Worm (Caenorhabditis elegans) whole organism, L2 larva: ENCODE results near the gene srh-137.

Source experiments
- C34F6.9 ChIP-seq: fragments of 150-350 bp; optimal IDR thresholded peaks from 2 replicates; lab custom pipeline; 2014; ENCODE audit warnings: missing biosample characterization, missing genetic modification characterization
- F13H6.1 ChIP-seq: sonication (generic microtip); optimal IDR thresholded peaks from 2 replicates; lab custom pipeline; 2016; ENCODE audit warnings: missing genetic modification characterization, missing compliant biosample characterization
- R02D3.7 ChIP-seq: fragments of 150-350 bp; optimal IDR thresholded peaks from 2 replicates; lab custom pipeline; 2014; ENCODE audit warnings: missing biosample characterization, missing genetic modification characterization
- Y55F3AM.14 ChIP-seq: fragments of 200-800 bp; sonication (Bioruptor generic); optimal IDR thresholded peaks from 2 replicates; lab custom pipeline; 2018; ENCODE audit warnings: mild to moderate bottlenecking, missing genetic modification characterization, missing compliant biosample characterization
- aly-2 ChIP-seq: fragments of 150-350 bp; optimal IDR thresholded peaks from 2 replicates; lab custom pipeline; 2014; ENCODE audit warnings: missing biosample characterization, missing genetic modification characterization
- blmp-1 ChIP-seq: sonication (generic microtip); optimal IDR thresholded peaks from 2 replicates; lab custom pipeline; 2017; ENCODE audit warnings: missing genetic modification characterization, mild to moderate bottlenecking, missing compliant biosample characterization, antibody characterized with exemption, moderate library complexity; ENCODE audit not compliant: insufficient read depth
- ceh-16 ChIP-seq: fragments of 150-350 bp; optimal IDR thresholded peaks from 2 replicates; lab custom pipeline; 2014; ENCODE audit warnings: missing biosample characterization, missing genetic modification characterization
- ceh-82 ChIP-seq: fragments of 150-350 bp; optimal IDR thresholded peaks from 2 replicates; lab custom pipeline; 2014; ENCODE audit warnings: missing biosample characterization, missing genetic modification characterization
- crh-2 ChIP-seq: sonication (generic microtip); optimal IDR thresholded peaks from 2 replicates; lab custom pipeline; 2017; ENCODE audit warnings: missing biosample characterization, missing genetic modification characterization
- dmd-4 ChIP-seq: sonication (generic microtip); optimal IDR thresholded peaks from 2 replicates; lab custom pipeline; 2017; ENCODE audit warnings: missing biosample characterization, missing genetic modification characterization
- elt-1 ChIP-seq: fragments of 150-350 bp; optimal IDR thresholded peaks from 2 replicates; lab custom pipeline; 2014; ENCODE audit warnings: missing biosample characterization, missing genetic modification characterization
- fos-1 ChIP-seq: fragments of 150-350 bp; optimal IDR thresholded peaks from 2 replicates; lab custom pipeline; 2014; ENCODE audit warnings: missing biosample characterization, missing genetic modification characterization
- gmeb-1 ChIP-seq: fragments of 150-350 bp; optimal IDR thresholded peaks from 2 replicates; lab custom pipeline; 2014; ENCODE audit warnings: missing biosample characterization, missing genetic modification characterization
- lin-11 ChIP-seq: fragments of 150-350 bp; sonication (generic microtip); optimal IDR thresholded peaks from 2 replicates; lab custom pipeline; 2014; ENCODE audit warnings: missing biosample characterization, missing genetic modification characterization, inconsistent platforms, mixed read lengths
- lin-13 ChIP-seq: fragments of 150-350 bp; optimal IDR thresholded peaks from 2 replicates; lab custom pipeline; 2014; ENCODE audit warnings: missing biosample characterization, missing genetic modification reagents, missing genetic modification characterization
- lsy-2 ChIP-seq, 2 experiments: fragments of 150-350 bp in 1 of 2; sonication (generic microtip) in 1 of 2; optimal IDR thresholded peaks; 2 replicates each; lab custom pipeline; 2014 to 2017; ENCODE audit warnings: missing biosample characterization in 2 of 2, missing genetic modification characterization in 2 of 2
- mab-5 ChIP-seq: fragments of 150-350 bp; optimal IDR thresholded peaks from 2 replicates; lab custom pipeline; 2014; ENCODE audit warnings: missing biosample characterization, missing genetic modification characterization
- mbf-1 ChIP-seq: sonication (generic microtip); optimal IDR thresholded peaks from 2 replicates; lab custom pipeline; 2017; ENCODE audit warnings: missing biosample characterization, missing genetic modification characterization
- mdl-1 ChIP-seq, 2 experiments: fragments of 150-350 bp in 1 of 2; sonication (generic microtip) in 1 of 2; optimal IDR thresholded peaks; 2 replicates each; lab custom pipeline; 2017; ENCODE audit warnings: missing biosample characterization in 2 of 2, missing genetic modification characterization in 2 of 2
- nhr-11 ChIP-seq: fragments of 150-350 bp; optimal IDR thresholded peaks from 2 replicates; lab custom pipeline; 2014; ENCODE audit warnings: missing biosample characterization, missing genetic modification characterization
- nhr-12 ChIP-seq: fragments of 150-350 bp; optimal IDR thresholded peaks from 2 replicates; lab custom pipeline; 2014; ENCODE audit warnings: missing biosample characterization, missing genetic modification characterization
- nhr-129 ChIP-seq: fragments of 150-350 bp; optimal IDR thresholded peaks from 2 replicates; lab custom pipeline; 2014; ENCODE audit warnings: missing biosample characterization, missing genetic modification characterization
- nhr-23 ChIP-seq: fragments of 150-350 bp; optimal IDR thresholded peaks from 2 replicates; lab custom pipeline; 2014; ENCODE audit warnings: missing biosample characterization, missing genetic modification reagents, missing genetic modification characterization
- nhr-237 ChIP-seq: fragments of 150-350 bp; optimal IDR thresholded peaks from 2 replicates; lab custom pipeline; 2014; ENCODE audit warnings: missing biosample characterization, missing genetic modification characterization
- nhr-6 ChIP-seq: fragments of 150-350 bp; optimal IDR thresholded peaks from 2 replicates; lab custom pipeline; 2014; ENCODE audit warnings: missing biosample characterization, missing genetic modification characterization
- nhr-77 ChIP-seq: fragments of 150-350 bp; optimal IDR thresholded peaks from 2 replicates; lab custom pipeline; 2014; ENCODE audit warnings: missing biosample characterization, missing genetic modification characterization
- sem-4 ChIP-seq: fragments of 150-350 bp; optimal IDR thresholded peaks from 2 replicates; lab custom pipeline; 2014; ENCODE audit warnings: missing biosample characterization, missing genetic modification reagents, missing genetic modification characterization
- skn-1 ChIP-seq: sonication (generic microtip); optimal IDR thresholded peaks from 2 replicates; lab custom pipeline; 2017; ENCODE audit warnings: missing biosample characterization, missing genetic modification characterization
- sma-3 ChIP-seq: sonication (generic microtip); optimal IDR thresholded peaks from 2 replicates; lab custom pipeline; 2016; ENCODE audit warnings: missing genetic modification reagents, missing genetic modification characterization, missing compliant biosample characterization
- sma-9 ChIP-seq, 2 experiments: fragments of 150-350 bp in 1 of 2; sonication (generic microtip) in 1 of 2; optimal IDR thresholded peaks; 2 replicates each; lab custom pipeline; 2014 to 2016; ENCODE audit warnings: missing genetic modification characterization in 2 of 2, mild to moderate bottlenecking in 1 of 2, missing biosample characterization in 1 of 2, missing compliant biosample characterization in 1 of 2, missing genetic modification reagents in 1 of 2, moderate library complexity in 1 of 2
- unc-39 ChIP-seq: fragments of 150-350 bp; optimal IDR thresholded peaks from 2 replicates; lab custom pipeline; 2014; ENCODE audit warnings: missing biosample characterization, missing genetic modification characterization
- unc-55 ChIP-seq: fragments of 150-350 bp; sonication (generic microtip); optimal IDR thresholded peaks from 3 replicates; lab custom pipeline; 2014; ENCODE audit warnings: missing biosample characterization, missing genetic modification reagents, missing genetic modification characterization
- unc-62 ChIP-seq: fragments of 150-350 bp; optimal IDR thresholded peaks from 2 replicates; lab custom pipeline; 2014; ENCODE audit warnings: missing biosample characterization, missing genetic modification reagents, missing genetic modification characterization
- zag-1 ChIP-seq: fragments of 150-350 bp; optimal IDR thresholded peaks from 2 replicates; lab custom pipeline; 2014; ENCODE audit warnings: missing biosample characterization, missing genetic modification characterization
- ztf-1 ChIP-seq: fragments of 200-800 bp; sonication (Bioruptor generic); conservative IDR thresholded peaks from 2 replicates; pipeline ENCODE4 v1.3.6; 2022; ENCODE audit warnings: missing genetic modification characterization, missing compliant biosample characterization
- ztf-11 ChIP-seq: sonication (generic microtip); optimal IDR thresholded peaks from 2 replicates; lab custom pipeline; 2017; ENCODE audit warnings: missing biosample characterization, missing genetic modification characterization
- ztf-4 ChIP-seq: fragments of 150-350 bp; optimal IDR thresholded peaks from 2 replicates; lab custom pipeline; 2014; ENCODE audit warnings: missing biosample characterization, missing genetic modification characterization

The srh-137 gene

ce11 chrV:16729961-16730360, 13.5 kb upstream of the srh-137 start, which contains the start of gene srz-99:
TSS of gene srz-99 (plus strand) at chrV:16730261.
- no peak for TF ChIP-seq unc-62 (GFP tag; lab: Kevin White, UChicago)
- TF ChIP-seq C34F6.9, result no peak
- TF ChIP-seq lsy-2 (tag; optimal IDR thresholded peaks at IDR 0.05; lab: Kevin White, UChicago), result no peak
- no peak for TF ChIP-seq ceh-16 (tag; lab: Kevin White, UChicago)
- no peak for TF ChIP-seq nhr-77 (tag; lab: Kevin White, UChicago)
- TF ChIP-seq fos-1, result no peak
- no peak for TF ChIP-seq F13H6.1 (tag; lab: Kevin White, UChicago)
- TF ChIP-seq nhr-237, result no peak
- no peak for TF ChIP-seq ztf-1 (GFP tag; lab: Robert Waterston, UW)
- no peak for TF ChIP-seq lin-13
- no peak for TF ChIP-seq nhr-12 (tag; lab: Kevin White, UChicago)
- TF ChIP-seq ceh-82 (tag; lab: Kevin White, UChicago), result no peak
- no peak for TF ChIP-seq Y55F3AM.14 (GFP tag; lab: Kevin White, UChicago)
- TF ChIP-seq ztf-4 (tag; lab: Kevin White, UChicago), result no peak
- no peak for TF ChIP-seq elt-1 (tag; lab: Kevin White, UChicago)
- TF ChIP-seq mab-5 (tag; lab: Kevin White, UChicago), result no peak

- peak; percentile 60 for TF ChIP-seq fos-1
- TF ChIP-seq unc-39 (tag; lab: Kevin White, UChicago), result no peak
- TF ChIP-seq nhr-23, result no peak
- TF ChIP-seq lsy-2 (tag; optimal IDR thresholded peaks at IDR 0.05; lab: Kevin White, UChicago), result no peak
- no peak for TF ChIP-seq mdl-1 (tag; optimal IDR thresholded peaks at IDR 0.05; lab: Kevin White, UChicago)
- no peak for TF ChIP-seq aly-2 (tag; lab: Kevin White, UChicago)
Measured at ce11 chrV:16728431-16728830, 12.0 kb upstream of the srh-137 start, which contains the start of gene fbxa-127. TSS of gene fbxa-127 (plus strand) at chrV:16728731.

DNA sequence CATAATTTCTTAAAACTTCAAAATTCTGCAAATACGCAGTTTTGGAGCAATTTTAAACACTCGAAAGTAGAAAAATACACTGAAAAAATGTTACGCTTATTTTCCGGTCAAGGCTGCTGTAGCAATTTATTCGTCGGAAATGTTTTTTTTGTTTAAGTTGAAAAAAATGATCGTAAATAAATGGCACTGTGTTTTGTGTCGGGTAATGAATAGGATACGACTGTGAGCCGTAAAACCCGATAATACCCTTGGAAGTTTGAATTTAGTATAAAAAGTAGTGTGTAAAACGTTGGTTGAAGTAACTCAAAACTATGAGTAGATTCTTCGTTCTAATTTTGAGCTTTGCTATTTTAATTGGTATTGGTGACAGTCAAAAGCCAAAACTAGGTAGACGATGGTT, 10.4 kb upstream of the srh-137 start, which contains the start of gene T25E12.14:
Gene T25E12.14 (plus strand): TSS at position 301 of the 400 bp plus-strand sequence.
- TF ChIP-seq sem-4 (tag; lab: Kevin White, UChicago) (no peak), unc-39 (tag; lab: Kevin White, UChicago) (no peak), nhr-129 (tag; lab: Kevin White, UChicago) (no peak)

DNA sequence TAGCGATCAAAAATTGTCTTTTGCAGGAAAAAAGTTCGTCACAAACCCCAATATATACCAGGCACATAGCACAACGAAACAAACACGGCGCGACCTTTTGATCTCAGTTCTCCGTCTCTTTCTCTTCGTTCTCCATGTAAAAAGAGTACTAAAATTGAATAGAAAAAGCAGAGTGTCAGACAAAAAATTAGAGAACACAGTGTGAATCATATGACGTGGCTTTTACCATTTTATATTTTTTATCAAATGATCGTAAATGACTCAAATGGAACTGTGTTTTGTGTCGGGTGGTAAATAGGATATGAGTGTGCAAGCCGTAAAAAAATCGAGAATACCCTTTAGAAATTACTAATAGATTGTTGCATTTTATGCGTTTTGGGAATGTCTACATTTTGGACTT, 9.5 kb upstream of the srh-137 start:
- TF ChIP-seq fos-1, result peak; percentile 95
- TF ChIP-seq gmeb-1 (tag; lab: Kevin White, UChicago), result peak; percentile 16
- peak; percentile 65 for TF ChIP-seq crh-2 (tag; lab: Kevin White, UChicago)
- no peak for TF ChIP-seq nhr-23
- no peak for TF ChIP-seq R02D3.7 (tag; lab: Kevin White, UChicago)
- TF ChIP-seq sma-9 (GFP tag; optimal IDR thresholded peaks at IDR 0.05; lab: Kevin White, UChicago), result peak; percentile 74
- no peak for TF ChIP-seq sma-9 (tag; optimal IDR thresholded peaks at IDR 0.05; lab: Kevin White, UChicago)
- peak; percentile 31 for TF ChIP-seq sma-3 (GFP tag; lab: Kevin White, UChicago)

DNA sequence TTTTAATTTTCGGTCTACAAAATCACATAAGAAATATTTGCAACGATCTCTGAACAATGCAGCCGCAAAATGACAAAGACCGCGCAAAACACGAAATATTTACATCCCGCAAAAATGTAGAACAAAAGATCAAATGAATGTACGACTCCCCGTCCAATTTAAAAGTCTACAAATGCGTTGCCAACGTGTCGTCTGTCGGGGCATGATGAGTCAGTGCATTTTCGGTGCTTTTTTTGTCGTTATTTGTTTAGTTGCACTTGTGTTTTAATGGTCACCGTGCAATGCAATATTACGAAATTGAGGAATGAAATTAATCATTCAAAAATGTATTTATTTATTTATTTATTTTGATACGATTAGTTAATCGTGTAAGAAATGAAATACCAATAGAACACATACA, 8.1 kb upstream of the srh-137 start:
- TF ChIP-seq fos-1, result peak; percentile 41
- peak; percentile 42 for TF ChIP-seq nhr-129 (tag; lab: Kevin White, UChicago)
- TF ChIP-seq C34F6.9, result no peak
- no peak for TF ChIP-seq unc-62 (GFP tag; lab: Kevin White, UChicago)
- no peak for TF ChIP-seq F13H6.1 (tag; lab: Kevin White, UChicago)
- no peak for TF ChIP-seq lin-11
- TF ChIP-seq dmd-4 (tag; lab: Kevin White, UChicago), result no peak
- no peak for TF ChIP-seq ztf-11
- no peak for TF ChIP-seq ztf-4 (tag; lab: Kevin White, UChicago)
- no peak for TF ChIP-seq mbf-1 (tag; lab: Kevin White, UChicago)
- TF ChIP-seq mdl-1 (tag; optimal IDR thresholded peaks at IDR 0.05; lab: Kevin White, UChicago), result no peak
- no peak for TF ChIP-seq mab-5 (tag; lab: Kevin White, UChicago)
- no peak for TF ChIP-seq zag-1
- no peak for TF ChIP-seq nhr-11 (tag; lab: Kevin White, UChicago)
- TF ChIP-seq sma-9 (GFP tag; optimal IDR thresholded peaks at IDR 0.05; lab: Kevin White, UChicago), result peak; percentile 75
- no peak for TF ChIP-seq sma-9 (tag; optimal IDR thresholded peaks at IDR 0.05; lab: Kevin White, UChicago)
- no peak for TF ChIP-seq nhr-6
- no peak for TF ChIP-seq Y55F3AM.14 (GFP tag; lab: Kevin White, UChicago)
- no peak for TF ChIP-seq unc-55
- TF ChIP-seq blmp-1 (tag; lab: Kevin White, UChicago), result no peak
- TF ChIP-seq skn-1 (tag; lab: Kevin White, UChicago), result no peak
